Fruit fly (Drosophila melanogaster): ENCODE results near the gene Trx2.

Gene Trx2

dm6 chr2L:9568360-9569088, 44.4 kb upstream of the Trx2 start, which contains the start of gene brwl (continued):
- TF ChIP-seq ind (GFP tag; optimal IDR thresholded peaks at IDR 0.05) (peak; percentile 99), CG3163 (GFP tag; optimal IDR thresholded peaks at IDR 0.05) (peak; percentile 87), NC2β (GFP tag; optimal IDR thresholded peaks at IDR 0.05) (peak; percentile 98), CG4282 (GFP tag; optimal IDR thresholded peaks at IDR 0.05) (peak; percentile 91), Chrac-16 (GFP tag; optimal IDR thresholded peaks at IDR 0.05) (peak; percentile 99), CG4424 (GFP tag; optimal IDR thresholded peaks at IDR 0.05) (peak; percentile 99), gsb (GFP tag; IDR thresholded peaks at IDR 0.05) (peak; percentile 96), ranshi (GFP tag; IDR thresholded peaks at IDR 0.05) (peak; percentile 98), Dref (GFP tag; IDR thresholded peaks at IDR 0.05) (0 out of 2 replicates have a peak, but pooled peaks have one; percentile 26), CG8924 (tag; optimal IDR thresholded peaks at IDR 0.05) (peak; percentile 99), CG11085 (GFP tag; IDR thresholded peaks at IDR 0.05) (peak; percentile 95), CG16815 (GFP tag; optimal IDR thresholded peaks at IDR 0.05) (peak; percentile 99), Hr3 (GFP tag; optimal IDR thresholded peaks at IDR 0.05) (peak; percentile 99), MBD-R2 (GFP tag; IDR thresholded peaks at IDR 0.05) (peak; percentile 97), CG8944 (GFP tag; optimal IDR thresholded peaks at IDR 0.05) (peak; percentile 97), CG7745 (tag; optimal IDR thresholded peaks at IDR 0.05) (peak; percentile 89), gcm (GFP tag; optimal IDR thresholded peaks at IDR 0.05) (peak; percentile 100), yki (optimal IDR thresholded peaks at IDR 0.05) (peak; percentile 13), Atf3 (GFP tag; optimal IDR thresholded peaks at IDR 0.05) (peak; percentile 98), run (tag; optimal IDR thresholded peaks at IDR 0.05) (peak; percentile 98), Sry-δ (GFP tag; optimal IDR thresholded peaks at IDR 0.05) (peak; percentile 77), B-H1 (GFP tag; IDR thresholded peaks at IDR 0.05) (peak; percentile 98)

- TF ChIP-seq CG18599 (GFP tag; optimal IDR thresholded peaks at IDR 0.05) (no peak), CG4360 (GFP tag; IDR thresholded peaks at IDR 0.05) (peak; percentile 92)
These were observed 43.8 kb upstream of the Trx2 start for dm6 chr2L:9569131-9569530.

- TF ChIP-seq crp (GFP tag; optimal IDR thresholded peaks at IDR 0.05) (peak; percentile 9 to 64), dimm (GFP tag; IDR thresholded peaks at IDR 0.05) (peak; percentile 62; the same call in 1 of the 2 replicates), salm (tag; optimal IDR thresholded peaks at IDR 0.05) (peak; percentile 93), Opbp (GFP tag; IDR thresholded peaks at IDR 0.05; ENCODE audit: partially characterized antibody) (no peak), danr (GFP tag; IDR thresholded peaks at IDR 0.05) (peak; percentile 84), Lhr (GFP tag; optimal IDR thresholded peaks at IDR 0.05) (peak; percentile 67), tup (GFP tag; optimal IDR thresholded peaks at IDR 0.05) (peak; percentile 82), stwl (tag; optimal IDR thresholded peaks at IDR 0.05) (peak; percentile 56), cwo (GFP tag; optimal IDR thresholded peaks at IDR 0.05) (peak; percentile 98), H15 (GFP tag; IDR thresholded peaks at IDR 0.05) (peak; percentile 82), PHDP (tag; optimal IDR thresholded peaks at IDR 0.05) (peak; percentile 96), wor (GFP tag; IDR thresholded peaks at IDR 0.05) (peak; percentile 83), D (optimal IDR thresholded peaks at IDR 0.05) (no peak), D (GFP tag; optimal IDR thresholded peaks at IDR 0.05) (peak; percentile 96), Dad (GFP tag; optimal IDR thresholded peaks at IDR 0.05) (peak; percentile 80), CG10431 (GFP tag; optimal IDR thresholded peaks at IDR 0.05) (peak; percentile 81), HLHmδ (GFP tag; optimal IDR thresholded peaks at IDR 0.05) (no peak), Dfd (GFP tag; optimal IDR thresholded peaks at IDR 0.05) (peak in 1 of 2 experiments; percentile 89), so (GFP tag; IDR thresholded peaks at IDR 0.05) (peak; percentile 95), CG14050 (GFP tag; IDR thresholded peaks at IDR 0.05) (peak; percentile 79), CG4424 (GFP tag; optimal IDR thresholded peaks at IDR 0.05) (peak; percentile 97), CG17912 (GFP tag; optimal IDR thresholded peaks at IDR 0.05) (peak; percentile 58), CG2678 (tag; optimal IDR thresholded peaks at IDR 0.05) (peak; percentile 99), CG16815 (GFP tag; optimal IDR thresholded peaks at IDR 0.05) (peak; percentile 95)
These were observed 43.2 kb upstream of the Trx2 start for dm6 chr2L:9569588-9570434.
